Fruit fly (Drosophila melanogaster): ENCODE results near the gene CG31643.

Gene CG31643

DNA sequence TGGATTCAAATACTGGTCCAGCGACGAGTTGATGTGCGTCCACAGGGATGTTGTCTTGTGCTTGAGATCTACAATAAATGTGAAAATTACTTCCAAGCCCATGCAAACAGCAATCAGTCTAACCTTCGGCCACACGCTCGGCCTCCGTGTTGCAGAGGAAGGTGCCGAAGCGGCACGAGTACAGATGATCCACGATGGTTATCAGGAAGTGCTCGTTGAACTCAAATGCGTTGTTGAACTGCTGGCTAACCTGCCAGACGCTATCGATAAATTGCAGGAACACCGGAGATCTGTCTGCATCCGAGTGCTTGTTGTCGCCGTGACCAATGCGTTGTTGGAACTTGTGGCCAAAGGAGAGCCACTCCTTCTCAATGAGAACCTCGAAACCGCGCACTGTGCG, 2.8 kb upstream of the CG31643 start:
- TF ChIP-seq CG4496 (GFP tag; IDR thresholded peaks at IDR 0.05): no peak
- TF ChIP-seq CG14655 (GFP tag; optimal IDR thresholded peaks at IDR 0.05): no peak
- no peak for TF ChIP-seq gl (tag; optimal IDR thresholded peaks at IDR 0.05)
- no peak for TF ChIP-seq CG32121 (GFP tag; IDR thresholded peaks at IDR 0.05)
- no peak for TF ChIP-seq Pif1B (GFP tag; optimal IDR thresholded peaks at IDR 0.05)
- no peak for TF ChIP-seq Snoo (tag; optimal IDR thresholded peaks at IDR 0.05)
- TF ChIP-seq CG15710 (tag; optimal IDR thresholded peaks at IDR 0.05): no peak
- no peak for TF ChIP-seq Ets98B (GFP tag; IDR thresholded peaks at IDR 0.05)
- TF ChIP-seq fd96Ca (GFP tag; IDR thresholded peaks at IDR 0.05): no peak
- TF ChIP-seq CG17806 (tag; optimal IDR thresholded peaks at IDR 0.05): no peak
- no peak for TF ChIP-seq EcR (GFP tag; optimal IDR thresholded peaks at IDR 0.05)
- TF ChIP-seq CG8301 (tag; optimal IDR thresholded peaks at IDR 0.05): no peak
- TF ChIP-seq CG8159 (tag; optimal IDR thresholded peaks at IDR 0.05): no peak
- TF ChIP-seq CG34367 (tag; optimal IDR thresholded peaks at IDR 0.05): no peak
- TF ChIP-seq rn (GFP tag; IDR thresholded peaks at IDR 0.05): no peak
- no peak for TF ChIP-seq CG9948 (tag; optimal IDR thresholded peaks at IDR 0.05)
- no peak for TF ChIP-seq D1 (tag; optimal IDR thresholded peaks at IDR 0.05)
- no peak for TF ChIP-seq Pif1A (GFP tag; optimal IDR thresholded peaks at IDR 0.05)

DNA sequence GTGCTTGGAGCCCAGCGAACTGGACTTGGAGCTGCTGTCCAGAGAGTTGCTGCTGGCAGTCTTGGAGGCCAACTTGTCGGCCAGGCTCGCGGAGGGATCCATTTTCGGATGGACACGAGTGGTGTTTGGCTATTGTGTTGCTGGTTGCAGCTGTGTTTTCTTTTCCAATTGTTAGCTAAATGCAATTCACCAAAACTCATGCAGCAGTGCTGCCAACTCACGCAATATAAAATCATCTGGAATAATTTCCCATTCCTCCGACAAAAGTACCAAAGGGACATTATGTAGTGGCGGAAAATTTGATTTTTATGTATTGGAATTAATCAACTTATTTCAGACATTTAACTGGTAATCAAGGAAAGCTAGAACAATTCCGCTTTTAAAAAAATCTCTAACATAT, 1.2 kb upstream of the CG31643 start, which contains the start of gene mtm:
TSS of gene mtm (minus strand) at position 306 of the 400 bp plus-strand sequence.
- TF ChIP-seq CG17806 (tag; optimal IDR thresholded peaks at IDR 0.05) (no peak), Snoo (tag; optimal IDR thresholded peaks at IDR 0.05) (no peak), Pif1B (GFP tag; optimal IDR thresholded peaks at IDR 0.05) (no peak), CG13204 (GFP tag; optimal IDR thresholded peaks at IDR 0.05) (no peak), CG14655 (GFP tag; optimal IDR thresholded peaks at IDR 0.05) (no peak), Ets98B (GFP tag; IDR thresholded peaks at IDR 0.05) (no peak), rn (GFP tag; IDR thresholded peaks at IDR 0.05) (no peak)

DNA sequence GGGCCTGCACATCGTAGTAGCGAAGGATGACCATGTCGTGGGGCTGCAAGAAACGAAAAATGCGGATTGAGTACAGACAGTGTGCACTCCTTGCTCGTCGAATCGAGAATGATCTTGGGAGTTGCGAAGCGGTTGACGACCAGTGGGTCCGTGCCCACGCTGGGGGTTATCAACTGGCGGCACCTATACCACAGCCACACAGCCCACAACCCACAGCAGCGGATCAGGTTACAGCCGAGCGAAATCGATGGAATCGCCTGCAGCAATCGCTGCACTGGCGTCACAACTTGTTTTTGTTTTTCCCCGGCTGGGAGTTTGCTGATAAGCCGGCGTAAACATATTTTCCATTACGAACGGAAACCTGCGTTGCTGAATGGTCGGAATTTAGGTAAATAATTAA, 7.6 kb downstream of the CG31643 start:
- TF ChIP-seq CG10348 (GFP tag; IDR thresholded peaks at IDR 0.05) (no peak), D1 (tag; optimal IDR thresholded peaks at IDR 0.05) (no peak), CG34367 (tag; optimal IDR thresholded peaks at IDR 0.05) (no peak), CG14655 (GFP tag; optimal IDR thresholded peaks at IDR 0.05) (no peak), CG32121 (GFP tag; IDR thresholded peaks at IDR 0.05) (no peak), EcR (GFP tag; optimal IDR thresholded peaks at IDR 0.05) (no peak), Snoo (tag; optimal IDR thresholded peaks at IDR 0.05) (no peak), CG8301 (tag; optimal IDR thresholded peaks at IDR 0.05) (no peak), CG15710 (tag; optimal IDR thresholded peaks at IDR 0.05) (no peak), rn (GFP tag; IDR thresholded peaks at IDR 0.05) (no peak)

DNA sequence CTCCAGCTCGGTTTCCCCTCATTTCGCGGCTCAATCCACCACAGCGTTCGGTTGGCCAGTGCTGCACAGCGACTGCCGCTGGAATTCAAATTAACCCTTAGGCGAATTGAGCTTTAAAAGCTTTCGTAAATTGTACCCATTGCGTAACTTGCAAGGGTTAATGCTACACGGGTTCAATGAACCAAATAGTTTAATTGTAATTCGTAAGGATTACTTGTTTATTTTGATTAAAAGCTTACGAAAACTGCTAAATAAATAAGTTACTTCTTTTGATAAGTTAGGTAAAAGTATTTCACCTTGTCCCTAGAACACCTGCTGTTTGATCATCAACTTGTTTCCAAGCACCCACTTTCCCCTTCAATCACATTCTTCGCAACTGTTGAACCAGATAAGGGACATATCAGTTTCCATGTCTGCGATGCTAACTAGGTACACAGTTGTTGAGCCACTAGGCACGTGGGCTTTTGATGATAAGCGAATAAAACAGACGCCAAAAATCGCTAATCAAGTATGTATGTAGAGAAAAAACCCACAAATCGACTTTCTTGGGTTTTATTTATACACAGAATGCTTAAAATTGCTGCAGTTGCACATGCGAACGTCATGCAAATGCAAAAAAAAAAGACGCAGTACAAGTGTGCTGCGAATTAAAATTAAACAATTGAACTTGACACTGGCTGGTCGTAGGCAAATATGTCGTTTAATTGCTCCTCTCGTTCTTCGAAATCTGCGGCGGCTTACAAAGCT, 8.2 kb downstream of the CG31643 start, which contains the start of gene Pfas:
TSS of gene Pfas (minus strand) at position 79 of the 747 bp plus-strand sequence.
- TF ChIP-seq CG9948 (tag; optimal IDR thresholded peaks at IDR 0.05): peak; percentile 35
- peak; percentile 50 for TF ChIP-seq CG8159 (tag; optimal IDR thresholded peaks at IDR 0.05)
- peak; percentile 53 for TF ChIP-seq CG15710 (tag; optimal IDR thresholded peaks at IDR 0.05)
- peak; percentile 65 for TF ChIP-seq Ets98B (GFP tag; IDR thresholded peaks at IDR 0.05)
- TF ChIP-seq CG34367 (tag; optimal IDR thresholded peaks at IDR 0.05): peak; percentile 28
- TF ChIP-seq CG10348 (GFP tag; IDR thresholded peaks at IDR 0.05): no peak
- peak; percentile 3 for TF ChIP-seq gl (tag; optimal IDR thresholded peaks at IDR 0.05)
- no peak for TF ChIP-seq D1 (tag; optimal IDR thresholded peaks at IDR 0.05)
- TF ChIP-seq rn (GFP tag; IDR thresholded peaks at IDR 0.05): no peak
- TF ChIP-seq CG32121 (GFP tag; IDR thresholded peaks at IDR 0.05): peak; percentile 61
- no peak for TF ChIP-seq Pif1B (GFP tag; optimal IDR thresholded peaks at IDR 0.05)
- peak; percentile 68; the same call in 2 of the 3 replicates for TF ChIP-seq fd96Ca (GFP tag; IDR thresholded peaks at IDR 0.05)
- peak; percentile 46 for TF ChIP-seq Snoo (tag; optimal IDR thresholded peaks at IDR 0.05)
- peak; percentile 96 for TF ChIP-seq EcR (GFP tag; optimal IDR thresholded peaks at IDR 0.05)
- no peak for TF ChIP-seq CG13204 (GFP tag; optimal IDR thresholded peaks at IDR 0.05)
- TF ChIP-seq CG8301 (tag; optimal IDR thresholded peaks at IDR 0.05): peak; percentile 50
- no peak for TF ChIP-seq CG12605 (GFP tag; IDR thresholded peaks at IDR 0.05)
- TF ChIP-seq CG14655 (GFP tag; optimal IDR thresholded peaks at IDR 0.05): no peak
- TF ChIP-seq Pif1A (GFP tag; optimal IDR thresholded peaks at IDR 0.05): no peak
- TF ChIP-seq CG4496 (GFP tag; IDR thresholded peaks at IDR 0.05): peak; percentile 60; the same call in 1 of the 3 replicates
- TF ChIP-seq CG17806 (tag; optimal IDR thresholded peaks at IDR 0.05): peak; percentile 51

DNA sequence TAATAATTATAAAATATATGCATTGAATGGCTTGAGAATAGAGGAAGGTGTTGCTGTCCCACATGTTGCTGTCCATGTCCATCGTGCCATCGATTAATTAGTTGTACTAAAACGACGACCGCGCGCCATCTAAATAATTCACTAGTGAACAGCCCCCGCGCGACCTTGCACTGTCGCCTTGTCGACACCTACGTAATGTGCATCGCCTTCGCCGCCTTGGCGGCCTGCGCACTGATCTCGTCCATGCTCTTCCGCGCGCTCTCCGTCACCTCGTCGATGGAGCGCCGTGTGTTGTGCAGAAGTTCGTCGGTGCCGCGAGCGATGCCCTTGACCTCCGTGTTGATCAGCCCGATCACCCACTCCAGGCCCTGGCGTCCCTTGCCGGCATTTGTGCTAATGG, 8.9 kb downstream of the CG31643 start:
- TF ChIP-seq Ets98B (GFP tag; IDR thresholded peaks at IDR 0.05) (no peak), CG34367 (tag; optimal IDR thresholded peaks at IDR 0.05) (no peak), Pif1A (GFP tag; optimal IDR thresholded peaks at IDR 0.05) (no peak), CG10348 (GFP tag; IDR thresholded peaks at IDR 0.05) (no peak), EcR (GFP tag; optimal IDR thresholded peaks at IDR 0.05) (no peak), Pif1B (GFP tag; optimal IDR thresholded peaks at IDR 0.05) (no peak), D1 (tag; optimal IDR thresholded peaks at IDR 0.05) (no peak), CG17806 (tag; optimal IDR thresholded peaks at IDR 0.05) (no peak), fd96Ca (GFP tag; IDR thresholded peaks at IDR 0.05) (no peak), gl (tag; optimal IDR thresholded peaks at IDR 0.05) (no peak)

DNA sequence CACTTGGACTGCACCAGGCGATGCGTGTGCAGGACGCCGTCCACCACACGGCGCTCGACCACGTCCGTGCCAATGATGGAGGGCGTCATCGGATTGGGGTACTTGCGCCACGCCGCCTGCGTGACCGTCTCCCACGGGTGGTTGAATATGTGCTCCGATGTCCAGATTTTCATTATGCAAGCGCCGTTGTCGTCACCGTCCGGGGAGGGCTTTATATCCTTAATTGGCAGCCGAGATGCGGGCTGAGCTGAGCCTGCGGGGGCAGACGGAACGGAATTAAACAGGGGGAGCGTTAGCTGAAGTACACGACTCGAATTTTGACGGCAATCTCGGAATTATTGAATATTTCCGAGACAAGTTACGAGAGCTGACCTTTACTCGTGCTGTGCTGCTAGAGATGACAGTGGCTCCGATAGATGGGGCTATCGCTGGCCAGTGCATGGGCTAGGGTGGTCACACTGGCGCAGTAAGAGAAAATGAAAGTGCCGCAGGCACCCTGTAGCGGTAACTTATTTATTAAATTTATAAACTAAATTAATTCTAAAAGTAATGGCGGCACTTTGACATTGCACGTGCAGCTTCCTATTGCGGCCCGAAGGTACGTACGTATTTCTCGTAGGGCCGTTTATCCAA, 9.7 kb downstream of the CG31643 start, which contains the start of gene IPIP:
TSS of gene IPIP (plus strand) at position 475 of the 633 bp plus-strand sequence.
- TF ChIP-seq fd96Ca (GFP tag; IDR thresholded peaks at IDR 0.05) (no peak), CG32121 (GFP tag; IDR thresholded peaks at IDR 0.05) (no peak), CG4496 (GFP tag; IDR thresholded peaks at IDR 0.05) (peak; percentile 50; the same call in 1 of the 3 replicates), CG8159 (tag; optimal IDR thresholded peaks at IDR 0.05) (peak; percentile 7), CG13204 (GFP tag; optimal IDR thresholded peaks at IDR 0.05) (no peak), Snoo (tag; optimal IDR thresholded peaks at IDR 0.05) (peak; percentile 24), CG15710 (tag; optimal IDR thresholded peaks at IDR 0.05) (peak; percentile 2), Ets98B (GFP tag; IDR thresholded peaks at IDR 0.05) (peak; percentile 32; the same call in 1 of the 2 replicates), Pif1B (GFP tag; optimal IDR thresholded peaks at IDR 0.05) (peak; percentile 17)
